Worm (Caenorhabditis elegans): ENCODE results near the gene col-177.

The col-177 gene

DNA sequence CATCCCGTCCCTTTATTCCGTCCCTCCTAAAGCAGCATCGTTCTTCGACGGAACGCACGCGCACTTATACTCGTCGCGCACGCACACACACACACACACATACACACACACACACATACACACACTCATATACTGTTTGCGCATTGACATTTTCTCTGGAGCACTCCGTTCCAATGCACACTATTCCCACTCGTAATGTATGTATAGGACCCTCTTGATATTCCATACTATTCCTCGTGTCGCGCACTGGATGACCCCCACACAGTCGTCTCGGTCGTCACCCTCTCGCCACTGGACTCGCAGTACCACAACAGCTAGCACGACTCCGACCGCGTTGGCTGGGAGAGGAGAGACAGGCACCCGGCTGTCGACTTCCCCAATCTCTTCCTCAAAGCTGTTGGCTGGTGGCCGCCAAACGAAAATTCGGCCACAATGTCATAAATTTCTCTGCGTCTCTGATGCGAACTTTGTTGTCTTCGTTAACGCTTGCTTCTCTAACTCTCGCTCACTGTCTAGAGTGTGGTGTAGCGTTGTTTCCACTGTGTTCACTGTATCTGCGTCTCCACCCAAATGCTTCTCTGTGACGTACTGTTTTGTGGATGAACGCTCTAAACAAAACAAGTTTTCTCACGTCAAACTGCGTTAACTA is 29.5 kb upstream of the col-177 start (continued):
- TF ChIP-seq F26F4.8 (GFP tag; conservative IDR thresholded peaks at IDR 0.05) (no peak), D1046.2 (GFP tag; IDR thresholded peaks at IDR 0.05) (no peak), unc-39 (tag; optimal IDR thresholded peaks at IDR 0.05) (no peak), unc-130 (GFP tag; optimal IDR thresholded peaks at IDR 0.05) (peak; percentile 40), madf-5 (GFP tag; IDR thresholded peaks at IDR 0.05) (0 out of 4 replicates have a peak, but pooled peaks of 1 of the 2 experiments have one; percentile 24), lin-29 (GFP tag; IDR thresholded peaks at IDR 0.05) (no peak), T26A8.4 (GFP tag; IDR thresholded peaks at IDR 0.05) (peak; percentile 67; the same call in 1 of the 2 replicates), hmg-1.1 (GFP tag; IDR thresholded peaks at IDR 0.05) (peak; percentile 87), ZK546.5 (tag; optimal IDR thresholded peaks at IDR 0.05) (no peak), nhr-25 (tag; optimal IDR thresholded peaks at IDR 0.05; ENCODE audit: borderline replicate concordance, insufficient read depth) (peak; percentile 86), dmd-8 (GFP tag; IDR thresholded peaks at IDR 0.05) (no peak), saeg-2 (GFP tag; IDR thresholded peaks at IDR 0.05) (0 out of 2 replicates have a peak, but pooled peaks have one; percentile 55), sdz-12 (GFP tag; optimal IDR thresholded peaks at IDR 0.05) (no peak), tag-97 (GFP tag; IDR thresholded peaks at IDR 0.05) (0 out of 2 replicates have a peak, but pooled peaks have one; percentile 84), nhr-11 (tag; optimal IDR thresholded peaks at IDR 0.05) (peak; percentile 91), dmd-6 (GFP tag; IDR thresholded peaks at IDR 0.05) (peak; percentile 79), ZK337.2 (GFP tag; IDR thresholded peaks at IDR 0.05) (no peak), ztf-11 (tag; optimal IDR thresholded peaks at IDR 0.05) (peak; percentile 36), mxl-3 (GFP tag; optimal IDR thresholded peaks at IDR 0.05) (peak; percentile 95), hlh-11 (tag; optimal IDR thresholded peaks at IDR 0.05) (peak; percentile 94), duxl-1 (tag; optimal IDR thresholded peaks at IDR 0.05; ENCODE audit: poor library complexity) (peak; percentile 33), set-16 (GFP tag; IDR thresholded peaks at IDR 0.05) (peak; percentile 94), F49E8.2 (tag; optimal IDR thresholded peaks at IDR 0.05; ENCODE audit: borderline replicate concordance) (no peak), jun-1 (tag; optimal IDR thresholded peaks at IDR 0.05) (peak; percentile 51), aha-1 (tag) (peak; percentile 99), nhr-28 (tag; optimal IDR thresholded peaks at IDR 0.05) (peak; percentile 78), nhr-111 (GFP tag; optimal IDR thresholded peaks at IDR 0.05) (no peak), lir-3 (tag; optimal IDR thresholded peaks at IDR 0.05) (peak; percentile 20), snpc-4 (tag; optimal IDR thresholded peaks at IDR 0.05) (no peak), cey-2 (tag; optimal IDR thresholded peaks at IDR 0.05; ENCODE audit: borderline replicate concordance, insufficient read depth) (no peak), F10B5.3 (tag; optimal IDR thresholded peaks at IDR 0.05) (peak; percentile 77), lin-38 (GFP tag; IDR thresholded peaks at IDR 0.05) (peak; percentile 52), pqm-1 (tag; optimal IDR thresholded peaks at IDR 0.05) (peak; percentile 10), fkh-10 (GFP tag; optimal IDR thresholded peaks at IDR 0.05) (peak; percentile 51), R02D3.7 (tag; optimal IDR thresholded peaks at IDR 0.05) (no peak), daf-12 (tag; optimal IDR thresholded peaks at IDR 0.05) (no peak), Y48G9A.11 (GFP tag; IDR thresholded peaks at IDR 0.05) (no peak), zip-11 (GFP tag; IDR thresholded peaks at IDR 0.05) (no peak), vab-7 (GFP tag; IDR thresholded peaks at IDR 0.05) (0 out of 2 replicates have a peak, but pooled peaks have one; percentile 43), ceh-32 (tag; optimal IDR thresholded peaks at IDR 0.05; ENCODE audit: poor library complexity) (peak; percentile 73), daf-16 (GFP tag; optimal IDR thresholded peaks at IDR 0.05) (peak; percentile 51 to 52), daf-16 (tag; optimal IDR thresholded peaks at IDR 0.05) (peak; percentile 83), ceh-20 (GFP tag; IDR thresholded peaks at IDR 0.05) (peak; percentile 74; the same call in 1 of the 2 replicates), nhr-77 (tag; optimal IDR thresholded peaks at IDR 0.05) (no peak), gei-8 (GFP tag; optimal IDR thresholded peaks at IDR 0.05) (peak; percentile 32), attf-4 (tag; optimal IDR thresholded peaks at IDR 0.05) (peak; percentile 15), arid-1 (GFP tag; conservative IDR thresholded peaks at IDR 0.05) (peak; percentile 70; the same call in 1 of the 2 replicates), pha-4 (GFP tag; IDR thresholded peaks at IDR 0.05) (peak; percentile 79), pha-4 (tag; optimal IDR thresholded peaks at IDR 0.05) (peak; percentile 73), dpl-1 (GFP tag; optimal IDR thresholded peaks at IDR 0.05) (peak; percentile 38)

Data from whole organism, L4 larva.